Worm (Caenorhabditis elegans) whole organism, L2 larva: ENCODE results near the gene srd-35.

Experiments used
- C34F6.9 ChIP-seq: fragments of 150-350 bp; optimal IDR thresholded peaks from 2 replicates; lab custom pipeline; 2014; ENCODE audit warnings: missing biosample characterization, missing genetic modification characterization
- F13H6.1 ChIP-seq: sonication (generic microtip); optimal IDR thresholded peaks from 2 replicates; lab custom pipeline; 2016; ENCODE audit warnings: missing genetic modification characterization, missing compliant biosample characterization
- ZK546.5 ChIP-seq: sonication (generic microtip); optimal IDR thresholded peaks from 2 replicates; lab custom pipeline; 2017; ENCODE audit warnings: missing biosample characterization, missing genetic modification characterization
- blmp-1 ChIP-seq: sonication (generic microtip); optimal IDR thresholded peaks from 2 replicates; lab custom pipeline; 2017; ENCODE audit warnings: missing genetic modification characterization, mild to moderate bottlenecking, missing compliant biosample characterization, antibody characterized with exemption, moderate library complexity; ENCODE audit not compliant: insufficient read depth
- ceh-16 ChIP-seq: fragments of 150-350 bp; optimal IDR thresholded peaks from 2 replicates; lab custom pipeline; 2014; ENCODE audit warnings: missing biosample characterization, missing genetic modification characterization
- ceh-82 ChIP-seq: fragments of 150-350 bp; optimal IDR thresholded peaks from 2 replicates; lab custom pipeline; 2014; ENCODE audit warnings: missing biosample characterization, missing genetic modification characterization
- crh-2 ChIP-seq: sonication (generic microtip); optimal IDR thresholded peaks from 2 replicates; lab custom pipeline; 2017; ENCODE audit warnings: missing biosample characterization, missing genetic modification characterization
- egl-27 ChIP-seq: sonication (generic microtip); optimal IDR thresholded peaks from 3 replicates; lab custom pipeline; 2017; ENCODE audit warnings: missing biosample characterization, missing genetic modification reagents, missing genetic modification characterization
- elt-1 ChIP-seq: fragments of 150-350 bp; optimal IDR thresholded peaks from 2 replicates; lab custom pipeline; 2014; ENCODE audit warnings: missing biosample characterization, missing genetic modification characterization
- elt-3 ChIP-seq: sonication (generic microtip); optimal IDR thresholded peaks from 2 replicates; lab custom pipeline; 2017; ENCODE audit warnings: missing biosample characterization, missing genetic modification characterization
- fos-1 ChIP-seq: fragments of 150-350 bp; optimal IDR thresholded peaks from 2 replicates; lab custom pipeline; 2014; ENCODE audit warnings: missing biosample characterization, missing genetic modification characterization
- gmeb-1 ChIP-seq: fragments of 150-350 bp; optimal IDR thresholded peaks from 2 replicates; lab custom pipeline; 2014; ENCODE audit warnings: missing biosample characterization, missing genetic modification characterization
- lin-11 ChIP-seq: fragments of 150-350 bp; sonication (generic microtip); optimal IDR thresholded peaks from 2 replicates; lab custom pipeline; 2014; ENCODE audit warnings: missing biosample characterization, missing genetic modification characterization, inconsistent platforms, mixed read lengths
- lin-13 ChIP-seq: fragments of 150-350 bp; optimal IDR thresholded peaks from 2 replicates; lab custom pipeline; 2014; ENCODE audit warnings: missing biosample characterization, missing genetic modification reagents, missing genetic modification characterization
- lin-39 ChIP-seq: fragments of 150-350 bp; optimal IDR thresholded peaks from 2 replicates; lab custom pipeline; 2014; ENCODE audit warnings: missing biosample characterization, missing genetic modification reagents, missing genetic modification characterization
- lsy-2 ChIP-seq, 2 experiments: fragments of 150-350 bp in 1 of 2; sonication (generic microtip) in 1 of 2; optimal IDR thresholded peaks; 2 replicates each; lab custom pipeline; 2014 to 2017; ENCODE audit warnings: missing biosample characterization in 2 of 2, missing genetic modification characterization in 2 of 2
- nhr-10 ChIP-seq: sonication (generic microtip); optimal IDR thresholded peaks from 2 replicates; lab custom pipeline; 2017; ENCODE audit warnings: missing biosample characterization, missing genetic modification characterization
- nhr-11 ChIP-seq: fragments of 150-350 bp; optimal IDR thresholded peaks from 2 replicates; lab custom pipeline; 2014; ENCODE audit warnings: missing biosample characterization, missing genetic modification characterization
- nhr-12 ChIP-seq: fragments of 150-350 bp; optimal IDR thresholded peaks from 2 replicates; lab custom pipeline; 2014; ENCODE audit warnings: missing biosample characterization, missing genetic modification characterization
- nhr-129 ChIP-seq: fragments of 150-350 bp; optimal IDR thresholded peaks from 2 replicates; lab custom pipeline; 2014; ENCODE audit warnings: missing biosample characterization, missing genetic modification characterization
- nhr-23 ChIP-seq: fragments of 150-350 bp; optimal IDR thresholded peaks from 2 replicates; lab custom pipeline; 2014; ENCODE audit warnings: missing biosample characterization, missing genetic modification reagents, missing genetic modification characterization
- nhr-237 ChIP-seq: fragments of 150-350 bp; optimal IDR thresholded peaks from 2 replicates; lab custom pipeline; 2014; ENCODE audit warnings: missing biosample characterization, missing genetic modification characterization
- nhr-25 ChIP-seq: fragments of 150-350 bp; sonication (generic microtip); optimal IDR thresholded peaks from 3 replicates; lab custom pipeline; 2014; ENCODE audit warnings: missing biosample characterization, missing genetic modification characterization
- nhr-6 ChIP-seq: fragments of 150-350 bp; optimal IDR thresholded peaks from 2 replicates; lab custom pipeline; 2014; ENCODE audit warnings: missing biosample characterization, missing genetic modification characterization
- nhr-77 ChIP-seq: fragments of 150-350 bp; optimal IDR thresholded peaks from 2 replicates; lab custom pipeline; 2014; ENCODE audit warnings: missing biosample characterization, missing genetic modification characterization
- sem-4 ChIP-seq: fragments of 150-350 bp; optimal IDR thresholded peaks from 2 replicates; lab custom pipeline; 2014; ENCODE audit warnings: missing biosample characterization, missing genetic modification reagents, missing genetic modification characterization
- skn-1 ChIP-seq: sonication (generic microtip); optimal IDR thresholded peaks from 2 replicates; lab custom pipeline; 2017; ENCODE audit warnings: missing biosample characterization, missing genetic modification characterization
- sma-3 ChIP-seq: sonication (generic microtip); optimal IDR thresholded peaks from 2 replicates; lab custom pipeline; 2016; ENCODE audit warnings: missing genetic modification reagents, missing genetic modification characterization, missing compliant biosample characterization
- sma-9 ChIP-seq, 2 experiments: fragments of 150-350 bp in 1 of 2; sonication (generic microtip) in 1 of 2; optimal IDR thresholded peaks; 2 replicates each; lab custom pipeline; 2014 to 2016; ENCODE audit warnings: missing genetic modification characterization in 2 of 2, mild to moderate bottlenecking in 1 of 2, missing biosample characterization in 1 of 2, missing compliant biosample characterization in 1 of 2, missing genetic modification reagents in 1 of 2, moderate library complexity in 1 of 2
- unc-39 ChIP-seq: fragments of 150-350 bp; optimal IDR thresholded peaks from 2 replicates; lab custom pipeline; 2014; ENCODE audit warnings: missing biosample characterization, missing genetic modification characterization
- unc-62 ChIP-seq: fragments of 150-350 bp; optimal IDR thresholded peaks from 2 replicates; lab custom pipeline; 2014; ENCODE audit warnings: missing biosample characterization, missing genetic modification reagents, missing genetic modification characterization
- zag-1 ChIP-seq: fragments of 150-350 bp; optimal IDR thresholded peaks from 2 replicates; lab custom pipeline; 2014; ENCODE audit warnings: missing biosample characterization, missing genetic modification characterization
- ztf-1 ChIP-seq: fragments of 200-800 bp; sonication (Bioruptor generic); conservative IDR thresholded peaks from 2 replicates; pipeline ENCODE4 v1.3.6; 2022; ENCODE audit warnings: missing genetic modification characterization, missing compliant biosample characterization

Gene srd-35

DNA sequence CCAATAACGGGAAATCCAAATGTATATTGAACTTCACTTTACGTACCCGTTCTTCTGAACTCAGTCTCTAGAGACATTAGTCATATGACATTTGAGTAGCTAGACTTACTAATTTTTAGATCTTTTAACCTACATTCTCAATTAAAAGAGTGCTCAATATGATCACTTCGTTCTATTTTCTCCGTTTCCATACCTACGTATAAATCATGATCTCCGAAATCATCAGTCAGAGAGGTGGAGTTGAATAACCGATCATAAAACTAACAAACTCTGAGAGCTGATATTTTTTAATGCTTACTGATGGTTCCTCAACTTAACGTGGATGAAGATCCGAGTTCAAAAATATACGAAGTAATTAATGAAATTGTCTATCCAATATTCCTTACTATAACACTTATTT, at the start of gene srd-35:
Gene srd-35 (plus strand): TSS at position 301 of the 400 bp plus-strand sequence.
- TF ChIP-seq zag-1 (no peak), egl-27 (tag; lab: Kevin White, UChicago) (no peak), ceh-16 (tag; lab: Kevin White, UChicago) (no peak), lin-11 (tag; lab: Kevin White, UChicago) (no peak), nhr-6 (tag; lab: Kevin White, UChicago) (no peak), gmeb-1 (no peak), elt-1 (tag; lab: Kevin White, UChicago) (no peak)

DNA sequence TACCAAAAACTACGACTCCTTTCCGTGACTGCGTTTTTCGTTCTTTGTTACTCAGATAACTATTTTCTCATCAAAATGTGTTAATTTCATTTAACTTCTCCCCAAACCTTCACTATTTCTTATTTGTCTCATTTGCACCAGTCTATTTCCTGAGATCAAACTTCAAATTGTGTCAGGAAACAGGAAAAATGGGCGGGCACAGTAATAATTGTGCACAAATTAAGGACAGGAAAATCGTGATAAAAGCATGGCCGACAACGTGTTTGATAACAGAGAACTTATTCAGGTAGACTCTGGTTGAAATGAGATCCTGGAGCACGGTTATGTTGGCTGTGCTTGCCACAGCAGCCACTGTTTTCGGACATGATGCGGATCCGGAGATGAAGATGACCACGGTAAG, 44.5 kb upstream of the srd-35 start, which contains the start of gene lipl-1:
Gene lipl-1 (plus strand): TSS at position 282 of the 400 bp plus-strand sequence.
- TF ChIP-seq sma-9 (GFP tag; optimal IDR thresholded peaks at IDR 0.05; lab: Kevin White, UChicago) (no peak), sma-9 (tag; optimal IDR thresholded peaks at IDR 0.05; lab: Kevin White, UChicago) (no peak), fos-1 (tag; lab: Kevin White, UChicago) (peak; percentile 3)
- TF ChIP-seq, all 48 proteins: peak for 1

DNA sequence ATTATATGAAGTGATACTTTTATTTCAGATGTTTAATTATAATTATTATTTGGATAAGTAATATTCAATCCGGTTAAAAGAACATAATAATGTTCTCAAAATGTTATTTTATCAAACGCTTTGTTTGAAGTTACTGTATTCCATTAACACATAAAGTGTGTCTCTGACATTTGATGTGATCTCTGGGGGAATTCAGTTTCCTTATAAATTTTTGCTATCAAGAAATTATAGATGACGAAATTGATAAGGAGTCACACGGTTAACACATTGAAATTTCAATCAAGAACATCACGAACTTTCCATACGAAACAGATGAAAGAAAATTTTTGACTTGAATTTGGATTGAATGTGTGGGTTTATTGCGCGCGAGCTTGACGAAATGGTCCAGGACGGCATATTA, 42.5 kb upstream of the srd-35 start:
- no peak for TF ChIP-seq nhr-25
- TF ChIP-seq crh-2 (tag; lab: Kevin White, UChicago), result peak; percentile 43
- TF ChIP-seq lsy-2 (tag; optimal IDR thresholded peaks at IDR 0.05; lab: Kevin White, UChicago), result no peak
- TF ChIP-seq sma-9 (GFP tag; optimal IDR thresholded peaks at IDR 0.05; lab: Kevin White, UChicago), result peak; percentile 75
- TF ChIP-seq sma-9 (tag; optimal IDR thresholded peaks at IDR 0.05; lab: Kevin White, UChicago), result no peak
- peak; percentile 34 for TF ChIP-seq gmeb-1
- TF ChIP-seq nhr-11 (tag; lab: Kevin White, UChicago), result no peak
- no peak for TF ChIP-seq elt-3
- TF ChIP-seq fos-1 (tag; lab: Kevin White, UChicago), result peak; percentile 73

DNA sequence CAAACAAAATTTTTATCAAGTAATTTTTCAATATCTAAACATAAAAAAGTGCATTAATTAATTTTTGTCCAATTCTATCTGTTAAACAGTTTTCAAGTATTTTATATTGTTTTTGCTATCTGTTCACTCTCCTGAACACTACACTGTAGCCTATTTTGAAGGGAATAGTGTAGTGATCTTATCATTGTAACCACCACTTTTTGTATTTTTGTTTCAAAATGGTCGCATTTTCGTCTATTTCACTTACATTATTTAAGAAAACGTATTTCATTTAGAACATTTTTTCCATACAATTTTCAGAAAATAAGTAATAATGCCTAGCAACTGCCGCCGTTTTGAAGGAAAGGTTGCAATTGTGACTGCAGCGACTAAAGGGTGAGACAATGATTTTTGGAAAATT, 41.9 kb upstream of the srd-35 start, which contains the start of gene dhrs-4:
Gene dhrs-4 (plus strand): TSS at position 301 of the 400 bp plus-strand sequence.
- TF ChIP-seq sma-3 (GFP tag; lab: Kevin White, UChicago) (no peak), skn-1 (tag; lab: Kevin White, UChicago) (no peak), nhr-77 (tag; lab: Kevin White, UChicago) (no peak), zag-1 (no peak), lin-11 (tag; lab: Kevin White, UChicago) (no peak), nhr-23 (tag; lab: Kevin White, UChicago) (no peak), nhr-11 (tag; lab: Kevin White, UChicago) (no peak), nhr-25 (no peak), gmeb-1 (no peak), C34F6.9 (tag; lab: Kevin White, UChicago) (no peak), nhr-129 (no peak), F13H6.1 (no peak), elt-1 (tag; lab: Kevin White, UChicago) (no peak), nhr-237 (tag; lab: Kevin White, UChicago) (no peak), ztf-1 (GFP tag; lab: Robert Waterston, UW) (no peak), nhr-10 (tag; lab: Kevin White, UChicago) (no peak), nhr-12 (tag; lab: Kevin White, UChicago) (no peak), ZK546.5 (tag; lab: Kevin White, UChicago) (no peak)

DNA sequence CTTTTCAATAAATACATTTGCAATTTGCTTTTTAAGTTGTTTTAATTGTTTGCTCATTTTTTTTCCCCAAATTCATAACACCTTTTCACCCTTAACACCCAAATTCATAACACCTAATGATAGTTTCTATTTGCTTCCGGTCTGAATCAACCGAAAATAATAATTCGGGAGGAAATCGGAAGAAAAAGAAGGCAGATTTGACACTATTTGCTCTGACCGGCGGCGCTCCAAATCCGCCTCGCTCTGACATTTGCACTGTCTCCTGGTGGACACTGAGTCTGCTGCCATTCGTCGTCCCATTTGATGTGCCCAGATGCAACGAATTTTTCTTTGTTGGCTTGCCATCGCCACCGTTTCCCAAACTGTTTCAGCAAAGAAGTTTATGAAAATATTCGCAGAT, 40.0 kb upstream of the srd-35 start, which contains the start of gene pqn-67:
Gene pqn-67 (plus strand): TSS at position 301 of the 400 bp plus-strand sequence.
- TF ChIP-seq sem-4 (tag; lab: Kevin White, UChicago), result no peak
- no peak for TF ChIP-seq unc-39 (tag; lab: Kevin White, UChicago)
- TF ChIP-seq nhr-25, result no peak
- no peak for TF ChIP-seq skn-1 (tag; lab: Kevin White, UChicago)
- TF ChIP-seq elt-1 (tag; lab: Kevin White, UChicago), result no peak
- TF ChIP-seq ceh-82 (tag; lab: Kevin White, UChicago), result no peak
- TF ChIP-seq lin-13, result no peak

DNA sequence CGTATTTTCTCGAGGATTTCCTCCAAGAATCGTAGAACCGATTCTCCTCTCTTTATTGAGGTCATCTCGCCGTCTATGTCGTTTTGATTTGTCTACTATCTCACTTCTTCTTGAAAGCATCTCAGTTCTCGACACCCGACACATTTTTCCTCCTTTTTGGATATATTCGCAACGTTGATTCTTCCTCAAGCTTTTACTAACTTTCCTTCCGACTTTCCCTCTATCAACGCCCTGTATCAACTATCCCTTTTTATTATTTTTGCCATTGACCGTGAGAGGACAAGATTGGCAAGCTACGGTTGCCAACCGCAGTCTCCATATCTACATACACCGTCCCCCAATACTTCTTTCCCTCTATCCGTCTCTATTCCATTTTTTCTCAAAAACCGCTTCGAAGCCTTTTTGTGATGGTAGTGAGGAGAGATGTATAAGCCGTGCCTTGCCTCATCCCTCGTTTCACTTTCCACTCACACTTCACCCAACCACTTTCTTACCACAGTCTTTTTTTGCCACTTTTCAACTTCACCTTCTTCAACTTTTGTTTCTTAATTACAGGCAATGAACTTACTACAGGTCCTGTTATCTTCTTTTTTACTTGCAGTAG, 35.1 kb upstream of the srd-35 start, which contains the start of gene T16G1.2:
Gene T16G1.2 (plus strand): TSS at position 554 of the 604 bp plus-strand sequence.
- TF ChIP-seq unc-62 (GFP tag; lab: Kevin White, UChicago) (no peak), lin-39 (tag; lab: Kevin White, UChicago) (no peak), lin-13 (no peak), unc-39 (tag; lab: Kevin White, UChicago) (no peak), blmp-1 (tag; lab: Kevin White, UChicago) (peak; percentile 21)
